Fruit fly (Drosophila melanogaster) S2 (cell line): ENCODE results near the gene CG3436.

Experiments
- CG8478 ChIP-seq: fragments of >200 bp; optimal IDR thresholded peaks from 2 replicates; lab custom pipeline; 2018
- CTCF ChIP-seq, 2 experiments: fragments of >200 bp; optimal IDR thresholded peaks; 2 replicates each; lab custom pipeline; 2018

- TF ChIP-seq CTCF (optimal IDR thresholded peaks at IDR 0.05; lab: Kevin White, UChicago), result no peak
- TF ChIP-seq CG8478 (lab: Kevin White, UChicago), result no peak
Observed at dm6 chr2L:130691-131090, 25.1 kb upstream of the CG3436 start, which contains the start of gene CG3164.
